Worm (Caenorhabditis elegans) whole organism, midembryonic: ENCODE measurements around the gene srbc-29.

Experiments
- klf-2 ChIP-seq: fragments of 200-800 bp; sonication (Bioruptor generic); conservative IDR thresholded peaks from 2 replicates; pipeline ENCODE4 v1.3.6; 2022; ENCODE audit warnings: missing genetic modification reagents, missing genetic modification characterization, missing compliant biosample characterization
- tab-1 ChIP-seq: fragments of 200-800 bp; sonication (Bioruptor generic); IDR thresholded peaks from 2 replicates; pipeline ENCODE4 v1.3.6; 2022; ENCODE audit warnings: missing genetic modification characterization, missing compliant biosample characterization

ce11 chrV:3477496-3477895 lies 6.8 kb upstream of the srbc-29 start, which contains the start of gene srbc-31:
- TF ChIP-seq tab-1 (GFP tag; lab: Robert Waterston, UW) (no peak), klf-2 (no peak)
